Worm (Caenorhabditis elegans): ENCODE results near the gene pepm-1.

- TF ChIP-seq ceh-63 (GFP tag; optimal IDR thresholded peaks at IDR 0.05) (no peak), nhr-28 (tag; optimal IDR thresholded peaks at IDR 0.05) (no peak)
Observed at ce11 chrV:14368272-14369052, 39.6 kb downstream of the pepm-1 start.
